Worm (Caenorhabditis elegans): ENCODE measurements around the gene irld-52.

- TF ChIP-seq mdl-1 (tag; optimal IDR thresholded peaks at IDR 0.05) = no peak
- TF ChIP-seq fkh-10 (GFP tag; optimal IDR thresholded peaks at IDR 0.05) = no peak
- TF ChIP-seq unc-130 (GFP tag; optimal IDR thresholded peaks at IDR 0.05) = no peak
- TF ChIP-seq tag-97 (GFP tag; IDR thresholded peaks at IDR 0.05) = no peak
- no peak for TF ChIP-seq unc-62 (GFP tag; optimal IDR thresholded peaks at IDR 0.05 in 1 of 2)
- no peak for TF ChIP-seq unc-62 (tag; optimal IDR thresholded peaks at IDR 0.05)
Measured at ce11 chrV:15817746-15818145, 38.3 kb downstream of the irld-52 start, which contains the start of gene abf-3.
